Fruit fly (Drosophila melanogaster) whole organism, embryonic: Measurements from ENCODE around the gene PNKP.

Experiments used
- Abd-B ChIP-seq: fragments of 200-800 bp; sonication (Bioruptor generic); optimal IDR thresholded peaks from 2 replicates; lab custom pipeline; 2018; ENCODE audit warnings: missing biosample characterization, mild to moderate bottlenecking, missing genetic modification characterization, moderate library complexity
- BEAF-32 ChIP-seq: fragments of 200-800 bp; sonication (Bioruptor generic); optimal IDR thresholded peaks from 3 replicates; lab custom pipeline; 2017; ENCODE audit warnings: missing biosample characterization, missing genetic modification characterization, mild to moderate bottlenecking, moderate library complexity, missing genetic modification reagents
- Blimp-1 ChIP-seq: fragments of 200-800 bp; sonication (Bioruptor generic); optimal IDR thresholded peaks from 3 replicates; lab custom pipeline; 2018; ENCODE audit warnings: missing biosample characterization, missing genetic modification characterization, mild to moderate bottlenecking, moderate library complexity, missing genetic modification reagents
- BtbVII ChIP-seq: fragments of 200-800 bp; sonication (Bioruptor generic); optimal IDR thresholded peaks from 3 replicates; lab custom pipeline; 2017; ENCODE audit warnings: missing biosample characterization, mild to moderate bottlenecking, missing genetic modification characterization
- CG1603 ChIP-seq: fragments of 200-800 bp; sonication (Bioruptor generic); optimal IDR thresholded peaks from 2 replicates; lab custom pipeline; 2019; ENCODE audit warnings: missing biosample characterization, mild to moderate bottlenecking, missing genetic modification characterization, moderate library complexity
- CG16779 ChIP-seq: fragments of 200-800 bp; sonication (Bioruptor generic); IDR thresholded peaks from 2 replicates; pipeline ENCODE4 v1.3.6; 2022; ENCODE audit warnings: missing biosample characterization, missing genetic modification characterization
- CG16813 ChIP-seq: fragments of 200-800 bp; sonication (Bioruptor generic); IDR thresholded peaks from 3 replicates; pipeline ENCODE4 v1.3.6; 2022; ENCODE audit warnings: missing biosample characterization, missing genetic modification characterization; ENCODE audit not compliant: partially characterized antibody
- CG17385 ChIP-seq: fragments of 200-800 bp; sonication (Bioruptor generic); optimal IDR thresholded peaks from 3 replicates; lab custom pipeline; 2018; ENCODE audit warnings: missing biosample characterization, mild to moderate bottlenecking, missing genetic modification characterization
- CG17612 ChIP-seq: fragments of 200-800 bp; sonication (Bioruptor generic); IDR thresholded peaks from 2 replicates; pipeline ENCODE4 v1.3.6; 2022; ENCODE audit warnings: missing biosample characterization, missing genetic modification characterization
- CG17912 ChIP-seq: fragments of 200-800 bp; sonication (Bioruptor generic); optimal IDR thresholded peaks from 2 replicates; lab custom pipeline; 2018; ENCODE audit warnings: missing biosample characterization, mild to moderate bottlenecking, missing genetic modification characterization
- CG2875 ChIP-seq: fragments of 200-800 bp; sonication (Bioruptor generic); optimal IDR thresholded peaks from 2 replicates; lab custom pipeline; 2017; ENCODE audit warnings: missing biosample characterization, mild to moderate bottlenecking, missing genetic modification characterization, missing genetic modification reagents
- CG5245 ChIP-seq: fragments of 200-800 bp; sonication (Bioruptor generic); optimal IDR thresholded peaks from 3 replicates; lab custom pipeline; 2016; ENCODE audit warnings: missing biosample characterization, missing genetic modification characterization
- CG7556 ChIP-seq: fragments of 200-800 bp; sonication (Bioruptor generic); optimal IDR thresholded peaks from 2 replicates; lab custom pipeline; 2017; ENCODE audit warnings: missing biosample characterization, mild to moderate bottlenecking, missing genetic modification characterization
- CG7745 ChIP-seq: fragments of 200-800 bp; sonication (Bioruptor generic); optimal IDR thresholded peaks from 2 replicates; lab custom pipeline; 2018; ENCODE audit warnings: missing biosample characterization, mild to moderate bottlenecking, missing genetic modification characterization, moderate library complexity
- CG7963 ChIP-seq: fragments of 200-800 bp; sonication (Bioruptor generic); IDR thresholded peaks from 3 replicates; pipeline ENCODE4 v1.3.6; 2022; ENCODE audit warnings: missing biosample characterization, missing genetic modification characterization; ENCODE audit not compliant: partially characterized antibody
- CG8388 ChIP-seq: fragments of 200-800 bp; sonication (Bioruptor generic); optimal IDR thresholded peaks from 2 replicates; lab custom pipeline; 2019; ENCODE audit warnings: missing biosample characterization, mild to moderate bottlenecking, missing genetic modification characterization, moderate library complexity
- CG9797 ChIP-seq: fragments of 200-800 bp; sonication (Bioruptor generic); optimal IDR thresholded peaks from 3 replicates; lab custom pipeline; 2018; ENCODE audit warnings: missing biosample characterization, mild to moderate bottlenecking, missing genetic modification characterization
- Dref ChIP-seq: fragments of 200-800 bp; sonication (Bioruptor generic); IDR thresholded peaks from 2 replicates; pipeline ENCODE4 v1.3.6; 2022; ENCODE audit warnings: missing biosample characterization, missing genetic modification characterization
- E2f2 ChIP-seq: fragments of 200-800 bp; sonication (Bioruptor generic); IDR thresholded peaks from 2 replicates; pipeline ENCODE4 v1.3.6; 2022; ENCODE audit warnings: missing biosample characterization, missing genetic modification characterization
- Ets65A ChIP-seq: fragments of 200-800 bp; sonication (Bioruptor generic); peaks from one replicate; lab custom pipeline; 2016; ENCODE audit warnings: missing biosample characterization, missing genetic modification characterization
- Hand ChIP-seq: fragments of 200-800 bp; sonication (Bioruptor generic); optimal IDR thresholded peaks from 2 replicates; lab custom pipeline; 2017; ENCODE audit warnings: mild to moderate bottlenecking, missing biosample characterization, missing genetic modification reagents, missing genetic modification characterization
- MBD-R2 ChIP-seq: fragments of 200-800 bp; sonication (Bioruptor generic); IDR thresholded peaks from 2 replicates; pipeline ENCODE4 v1.3.6; 2022; ENCODE audit warnings: missing biosample characterization, missing genetic modification characterization
- MESR4 ChIP-seq: fragments of 200-800 bp; sonication (Bioruptor generic); optimal IDR thresholded peaks from 2 replicates; lab custom pipeline; 2018; ENCODE audit warnings: missing biosample characterization, mild to moderate bottlenecking, missing genetic modification characterization, moderate library complexity
- Med ChIP-seq: fragments of 200-800 bp; sonication (Bioruptor generic); peaks from one replicate; lab custom pipeline; 2016; ENCODE audit warnings: missing biosample characterization, missing genetic modification characterization, mild to moderate bottlenecking, inconsistent platforms, moderate library complexity
- Pdp1 ChIP-seq, 2 experiments: fragments of 200-800 bp; sonication (Bioruptor generic); optimal IDR thresholded peaks; 3 replicates each; lab custom pipeline; 2016; ENCODE audit warnings: missing biosample characterization in 2 of 2, missing genetic modification characterization in 2 of 2, mild to moderate bottlenecking in 1 of 2, moderate library complexity in 1 of 2
- Ravus ChIP-seq: fragments of 200-800 bp; sonication (Bioruptor generic); IDR thresholded peaks from 2 replicates; pipeline ENCODE4 v1.3.6; 2022; ENCODE audit warnings: missing biosample characterization, missing genetic modification characterization
- Scr ChIP-seq: fragments of 200-800 bp; sonication (Bioruptor generic); IDR thresholded peaks from 2 replicates; pipeline ENCODE4 v1.3.6; 2022; ENCODE audit warnings: missing biosample characterization, missing genetic modification characterization; ENCODE audit not compliant: partially characterized antibody
- Sry-δ ChIP-seq: fragments of 200-800 bp; sonication (Bioruptor generic); optimal IDR thresholded peaks from 2 replicates; lab custom pipeline; 2016; ENCODE audit warnings: missing biosample characterization, missing genetic modification characterization
- aop ChIP-seq: fragments of 200-800 bp; sonication (Bioruptor generic); IDR thresholded peaks from 2 replicates; pipeline ENCODE4 v1.3.6; 2022; ENCODE audit warnings: missing biosample characterization, missing genetic modification characterization
- btn ChIP-seq: fragments of 200-800 bp; sonication (Bioruptor generic); optimal IDR thresholded peaks from 2 replicates; lab custom pipeline; 2016; ENCODE audit warnings: missing biosample characterization, missing genetic modification characterization
- chinmo ChIP-seq: fragments of 200-800 bp; sonication (Bioruptor generic); IDR thresholded peaks from 4 replicates; pipeline ENCODE4 v1.3.6; 2022; ENCODE audit warnings: missing biosample characterization, missing genetic modification characterization; ENCODE audit not compliant: partially characterized antibody
- ems ChIP-seq: fragments of 200-800 bp; sonication (Bioruptor generic); optimal IDR thresholded peaks from 3 replicates; lab custom pipeline; 2016; ENCODE audit warnings: missing biosample characterization, missing genetic modification characterization
- exex ChIP-seq: fragments of 200-800 bp; sonication (Bioruptor generic); optimal IDR thresholded peaks from 4 replicates; lab custom pipeline; 2018; ENCODE audit warnings: missing biosample characterization, mild to moderate bottlenecking, missing genetic modification characterization, moderate library complexity
- fd3F ChIP-seq: fragments of 200-800 bp; sonication (Bioruptor generic); optimal IDR thresholded peaks from 2 replicates; lab custom pipeline; 2018; ENCODE audit warnings: missing biosample characterization, mild to moderate bottlenecking, missing genetic modification characterization, moderate library complexity
- gfzf ChIP-seq: fragments of 200-800 bp; sonication (Bioruptor generic); optimal IDR thresholded peaks from 2 replicates; lab custom pipeline; 2016; ENCODE audit warnings: missing biosample characterization, mild to moderate bottlenecking, missing genetic modification characterization, moderate library complexity
- gro ChIP-seq: fragments of 200-800 bp; sonication (Bioruptor generic); optimal IDR thresholded peaks from 2 replicates; lab custom pipeline; 2016; ENCODE audit warnings: missing biosample characterization, missing genetic modification characterization
- kay ChIP-seq: fragments of 200-800 bp; sonication (Bioruptor generic); optimal IDR thresholded peaks from 2 replicates; lab custom pipeline; 2016; ENCODE audit warnings: missing biosample characterization, missing genetic modification characterization
- nom ChIP-seq: fragments of 200-800 bp; sonication (Bioruptor generic); optimal IDR thresholded peaks from 2 replicates; lab custom pipeline; 2017; ENCODE audit warnings: missing biosample characterization, missing genetic modification characterization, mild to moderate bottlenecking, moderate library complexity, missing genetic modification reagents
- phol ChIP-seq: fragments of 200-800 bp; sonication (Bioruptor generic); optimal IDR thresholded peaks from 3 replicates; lab custom pipeline; 2018; ENCODE audit warnings: missing biosample characterization, mild to moderate bottlenecking, missing genetic modification characterization, moderate library complexity
- pnt ChIP-seq: fragments of 200-800 bp; sonication (Bioruptor generic); optimal IDR thresholded peaks from 3 replicates; lab custom pipeline; 2016; ENCODE audit warnings: missing biosample characterization, missing genetic modification characterization
- pzg ChIP-seq: fragments of 200-800 bp; sonication (Bioruptor generic); optimal IDR thresholded peaks from 3 replicates; lab custom pipeline; 2018; ENCODE audit warnings: missing biosample characterization, mild to moderate bottlenecking, missing genetic modification characterization, moderate library complexity
- sna ChIP-seq: fragments of 200-800 bp; sonication (Bioruptor generic); IDR thresholded peaks from 2 replicates; pipeline ENCODE4 v1.3.6; 2022; ENCODE audit warnings: missing biosample characterization, missing genetic modification characterization; ENCODE audit not compliant: partially characterized antibody
- stwl ChIP-seq: fragments of 200-800 bp; sonication (Bioruptor generic); optimal IDR thresholded peaks from 3 replicates; lab custom pipeline; 2018; ENCODE audit warnings: missing biosample characterization, mild to moderate bottlenecking, missing genetic modification characterization, moderate library complexity
- unc-4 ChIP-seq: fragments of 200-800 bp; sonication (Bioruptor generic); IDR thresholded peaks from 2 replicates; pipeline ENCODE4 v1.3.6; 2022; ENCODE audit warnings: missing biosample characterization, missing genetic modification characterization; ENCODE audit not compliant: partially characterized antibody

PNKP gene

dm6 chr3R:8349106-8349448 lies 5.8 kb upstream of the PNKP start (continued):
- TF ChIP-seq kay (GFP tag; lab: Kevin White, UChicago): peak; percentile 21
- TF ChIP-seq, all 482 proteins: peak for 9

- TF ChIP-seq pnt: no peak
- TF ChIP-seq CG7745 (tag; lab: Kevin White, UChicago): no peak
- TF ChIP-seq Med (GFP tag; lab: Kevin White, UChicago): peak; percentile 55
- TF ChIP-seq CG5245 (GFP tag; lab: Kevin White, UChicago): no peak
- TF ChIP-seq CG7963: no peak
- TF ChIP-seq MESR4: peak; percentile 12
- TF ChIP-seq Sry-δ: no peak
- TF ChIP-seq Ets65A: peak; percentile 88
- TF ChIP-seq ems (GFP tag; lab: Kevin White, UChicago): no peak
Measured at dm6 chr3R:8347835-8348234, 4.5 kb upstream of the PNKP start.

- peak; percentile 23 for TF ChIP-seq stwl (tag; lab: Kevin White, UChicago)
- TF ChIP-seq Hand (GFP tag; lab: Kevin White, UChicago): no peak
- TF ChIP-seq Pdp1 (GFP tag; optimal IDR thresholded peaks at IDR 0.05; lab: Kevin White, UChicago): no peak
- TF ChIP-seq CG16779: no peak
- TF ChIP-seq, all 482 proteins: peak for 1
Measured at dm6 chr3R:8347279-8347678, 4.0 kb upstream of the PNKP start, which contains the start of gene CG7352. Gene CG7352 (plus strand): TSS chr3R:8347579.

- TF ChIP-seq BEAF-32 (peak; percentile 39), btn (GFP tag; lab: Kevin White, UChicago) (no peak), CG5245 (GFP tag; lab: Kevin White, UChicago) (no peak), gfzf (GFP tag; lab: Kevin White, UChicago) (peak; percentile 65), CG8388 (GFP tag; lab: Kevin White, UChicago) (no peak), gro (no peak), pzg (GFP tag; lab: Kevin White, UChicago) (peak; percentile 55), E2f2 (GFP tag; lab: Robert Waterston, UW) (peak; percentile 86), CG1603 (tag; lab: Kevin White, UChicago) (peak; percentile 1), Scr (0 out of 2 replicates have a peak, but pooled peaks have one; percentile 25), CG17912 (GFP tag; lab: Kevin White, UChicago) (no peak), aop (GFP tag; lab: Robert Waterston, UW) (no peak), Abd-B (no peak), Pdp1 (GFP tag; optimal IDR thresholded peaks at IDR 0.05; lab: Kevin White, UChicago) (peak in 1 of 2 experiments; percentile 84), nom (GFP tag; lab: Kevin White, UChicago) (no peak), CG17385 (peak; percentile 34), CG16813 (GFP tag; lab: Robert Waterston, UW) (0 out of 3 replicates have a peak, but pooled peaks have one; percentile 25), stwl (tag; lab: Kevin White, UChicago) (peak; percentile 35), BtbVII (GFP tag; lab: Kevin White, UChicago) (no peak), CG2875 (GFP tag; lab: Kevin White, UChicago) (no peak), chinmo (GFP tag; lab: Robert Waterston, UW) (0 out of 4 replicates have a peak, but pooled peaks have one; percentile 44), MBD-R2 (GFP tag; lab: Robert Waterston, UW) (peak; percentile 55), exex (no peak), unc-4 (GFP tag; lab: Robert Waterston, UW) (0 out of 2 replicates have a peak, but pooled peaks have one; percentile 27), CG9797 (GFP tag; lab: Kevin White, UChicago) (peak; percentile 7), Ravus (GFP tag; lab: Robert Waterston, UW) (no peak), Dref (GFP tag; lab: Robert Waterston, UW) (peak; percentile 14; the same call in 1 of the 2 replicates), CG7556 (GFP tag; lab: Kevin White, UChicago) (no peak), phol (tag; lab: Kevin White, UChicago) (peak; percentile 16), Blimp-1 (GFP tag; lab: Kevin White, UChicago) (peak; percentile 78), CG17612 (no peak), fd3F (GFP tag; lab: Kevin White, UChicago) (no peak), sna (no peak)
Measured at dm6 chr3R:8344174-8344573, 858 bp upstream of the PNKP start, which contains the start of gene DppIII. Gene DppIII (plus strand): TSS chr3R:8344400.
